Worm (Caenorhabditis elegans): ENCODE results near the gene F11C7.7.

DNA sequence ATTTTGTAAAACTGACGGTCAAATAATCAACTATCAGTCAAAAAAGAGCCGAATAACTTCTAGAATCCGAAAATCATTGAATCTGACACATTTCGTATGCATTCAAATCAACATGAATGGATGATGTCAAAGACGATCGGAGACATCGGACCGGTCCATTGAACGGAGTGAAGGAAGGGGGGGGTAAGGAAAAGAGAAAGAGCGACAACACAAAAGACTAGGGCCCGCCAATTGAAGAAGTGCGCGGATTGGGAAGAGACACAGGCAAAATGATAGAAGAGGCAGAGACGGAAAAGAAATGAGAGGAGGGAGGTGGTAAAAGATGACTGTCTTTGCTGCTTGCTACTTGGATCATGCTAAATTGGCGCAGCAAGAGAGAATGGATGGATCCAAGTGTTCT lies 28.9 kb upstream of the F11C7.7 start:
- TF ChIP-seq lin-39 (tag; optimal IDR thresholded peaks at IDR 0.05) (no peak), T20F7.1 (GFP tag; optimal IDR thresholded peaks at IDR 0.05) (no peak), fos-1 (tag; optimal IDR thresholded peaks at IDR 0.05) (no peak), ceh-82 (tag; optimal IDR thresholded peaks at IDR 0.05) (no peak), pha-4 (GFP tag; IDR thresholded peaks at IDR 0.05) (no peak), pha-4 (tag; optimal IDR thresholded peaks at IDR 0.05) (no peak), zip-2 (tag; optimal IDR thresholded peaks at IDR 0.05) (no peak), ama-1 (optimal IDR thresholded peaks at IDR 0.05) (no peak), nhr-42 (GFP tag; IDR thresholded peaks at IDR 0.05) (no peak), madf-9 (GFP tag; conservative IDR thresholded peaks at IDR 0.05) (no peak), sdz-12 (GFP tag; optimal IDR thresholded peaks at IDR 0.05) (no peak), egl-27 (tag; optimal IDR thresholded peaks at IDR 0.05) (no peak), dmd-6 (GFP tag; IDR thresholded peaks at IDR 0.05) (no peak), daf-12 (tag; optimal IDR thresholded peaks at IDR 0.05) (no peak)

Measured in whole organism, L4 larva.